Worm (Caenorhabditis elegans): ENCODE results near the gene sdz-9.

Gene sdz-9

DNA sequence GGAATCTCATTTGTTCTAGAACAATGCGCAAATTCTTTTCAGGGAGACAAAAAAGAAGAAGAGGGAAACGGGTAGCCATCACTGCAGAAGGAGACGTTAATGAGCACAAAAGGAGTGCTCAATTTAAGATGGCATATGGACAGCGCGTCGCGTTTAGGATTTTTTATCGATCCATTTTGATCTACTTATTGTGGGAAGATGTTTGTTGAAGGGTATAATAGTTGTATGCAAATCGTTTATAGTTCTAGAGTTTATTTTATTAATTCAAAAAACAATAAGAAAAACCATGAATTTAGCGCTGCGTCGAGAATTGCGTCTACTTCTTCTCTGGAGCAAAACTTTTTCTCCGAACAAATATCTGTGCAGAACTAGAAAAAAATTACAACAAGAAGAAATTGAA, at the start of gene sdz-9:
sdz-9 (minus strand) TSS at position 101 of the 400 bp plus-strand sequence.
- TF ChIP-seq dao-5 (tag; optimal IDR thresholded peaks at IDR 0.05): no peak
- no peak for TF ChIP-seq him-1 (tag; optimal IDR thresholded peaks at IDR 0.05)

DNA sequence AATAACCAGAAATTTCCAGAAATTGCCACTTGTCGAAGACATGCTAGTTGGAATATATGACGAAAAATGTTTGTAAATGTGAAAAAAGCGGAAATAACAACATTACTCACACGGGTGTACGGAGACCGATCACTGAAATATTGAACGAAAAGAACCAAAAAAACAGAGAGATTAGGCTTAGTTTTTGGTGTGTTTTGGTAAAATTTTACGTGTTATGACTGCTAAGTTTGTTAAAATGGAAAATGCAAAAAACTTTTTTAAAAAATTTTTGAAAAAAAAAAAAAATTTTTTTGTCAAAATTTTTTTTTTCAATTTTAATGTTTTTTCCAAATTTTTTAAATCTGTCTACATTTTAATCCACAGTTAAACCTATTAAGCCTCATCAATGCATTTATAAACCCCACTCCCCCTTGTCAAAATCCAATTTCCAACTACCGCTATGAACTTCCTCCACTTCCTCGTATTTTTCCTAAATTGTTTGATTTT, 49.0 kb upstream of the sdz-9 start, which contains the start of the genes fut-4 and K12H6.10:
fut-4 (minus strand) TSS at position 101 of the 486 bp plus-strand sequence.
K12H6.10 (plus strand) TSS at position 436 of the 486 bp plus-strand sequence.
- TF ChIP-seq him-1 (tag; optimal IDR thresholded peaks at IDR 0.05) (no peak), W03F9.2 (tag; optimal IDR thresholded peaks at IDR 0.05) (no peak), dao-5 (tag; optimal IDR thresholded peaks at IDR 0.05) (no peak)

DNA sequence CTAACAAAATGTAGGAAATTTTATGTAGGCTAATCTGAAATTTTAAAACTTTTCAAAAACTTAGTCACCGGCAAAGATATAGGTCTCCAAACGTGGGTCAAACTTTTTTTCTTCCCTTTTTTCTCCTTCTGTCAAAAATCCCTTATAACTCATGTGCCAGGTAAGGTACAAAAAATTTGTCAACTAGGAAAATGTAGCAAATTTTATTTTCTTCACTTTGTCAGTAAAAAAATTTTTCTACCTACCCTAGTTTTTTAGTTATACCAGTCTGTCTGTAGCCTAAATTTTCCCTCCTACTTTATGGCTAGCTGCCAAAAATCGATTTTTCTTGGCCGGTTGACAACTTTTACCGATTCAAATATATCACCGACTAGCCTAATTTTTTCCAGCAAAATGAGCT, 43.2 kb upstream of the sdz-9 start, which contains the start of gene set-13:
set-13 (plus strand) TSS at position 301 of the 400 bp plus-strand sequence.
- no peak for TF ChIP-seq dao-5 (tag; optimal IDR thresholded peaks at IDR 0.05)
- TF ChIP-seq him-1 (tag; optimal IDR thresholded peaks at IDR 0.05): no peak
- no peak for TF ChIP-seq W03F9.2 (tag; optimal IDR thresholded peaks at IDR 0.05)

ce11 chrII:2815444-2815843, 42.0 kb upstream of the sdz-9 start, which contains the start of gene K12H6.2:
TSS of gene K12H6.2 (minus strand) at chrII:2815544.
- TF ChIP-seq dao-5 (tag; optimal IDR thresholded peaks at IDR 0.05) (no peak), him-1 (tag; optimal IDR thresholded peaks at IDR 0.05) (no peak), W03F9.2 (tag; optimal IDR thresholded peaks at IDR 0.05) (no peak)

DNA sequence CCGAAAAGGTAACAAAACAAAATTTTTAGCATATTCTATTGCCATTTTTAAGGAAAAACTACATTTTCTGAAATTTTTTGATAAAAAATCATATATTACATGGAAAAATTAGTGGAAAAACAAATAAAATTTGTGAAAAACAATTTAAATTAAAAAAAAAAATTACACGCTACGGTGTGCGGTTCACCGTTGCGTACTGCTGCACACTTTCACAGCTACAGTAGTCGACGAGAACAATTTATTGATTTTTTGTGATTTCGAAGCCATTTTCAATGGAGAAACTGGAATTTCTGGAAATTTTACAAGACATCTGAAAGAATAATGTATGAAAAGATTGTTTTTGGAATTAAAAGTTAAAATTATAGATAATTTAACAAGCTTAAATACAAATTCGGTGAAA, 41.6 kb upstream of the sdz-9 start:
- no peak for TF ChIP-seq W03F9.2 (tag; optimal IDR thresholded peaks at IDR 0.05)
- TF ChIP-seq dao-5 (tag; optimal IDR thresholded peaks at IDR 0.05): no peak
- TF ChIP-seq him-1 (tag; optimal IDR thresholded peaks at IDR 0.05): no peak

DNA sequence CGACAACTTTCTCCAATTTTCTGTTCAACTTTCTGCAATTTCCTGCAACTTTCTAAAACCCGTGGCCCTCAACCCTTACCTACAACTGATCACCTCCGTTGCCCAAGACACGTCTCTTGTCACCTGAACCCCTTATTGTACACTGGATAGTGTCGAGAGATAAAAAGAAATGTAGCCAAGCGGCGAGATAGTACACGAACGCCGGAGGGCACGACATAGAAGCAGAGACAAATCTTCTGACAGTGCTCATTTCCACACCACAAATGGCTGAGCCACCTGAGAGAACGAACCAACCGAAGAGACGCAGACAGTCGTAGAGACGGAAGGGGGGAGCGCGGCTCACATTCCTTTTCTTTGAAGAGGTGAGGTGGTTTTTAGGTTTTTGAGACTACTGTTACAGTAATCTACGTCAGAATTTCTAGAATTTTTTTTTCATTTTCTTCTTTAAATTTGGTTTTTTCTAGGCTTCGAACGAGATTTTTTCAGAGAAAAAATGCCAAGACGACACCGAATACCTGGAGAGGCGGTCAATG, 34.3 kb upstream of the sdz-9 start, which contains the start of gene K12H6.12:
K12H6.12 (plus strand) TSS at position 483 of the 533 bp plus-strand sequence.
- TF ChIP-seq W03F9.2 (tag; optimal IDR thresholded peaks at IDR 0.05): no peak
- TF ChIP-seq him-1 (tag; optimal IDR thresholded peaks at IDR 0.05): no peak

DNA sequence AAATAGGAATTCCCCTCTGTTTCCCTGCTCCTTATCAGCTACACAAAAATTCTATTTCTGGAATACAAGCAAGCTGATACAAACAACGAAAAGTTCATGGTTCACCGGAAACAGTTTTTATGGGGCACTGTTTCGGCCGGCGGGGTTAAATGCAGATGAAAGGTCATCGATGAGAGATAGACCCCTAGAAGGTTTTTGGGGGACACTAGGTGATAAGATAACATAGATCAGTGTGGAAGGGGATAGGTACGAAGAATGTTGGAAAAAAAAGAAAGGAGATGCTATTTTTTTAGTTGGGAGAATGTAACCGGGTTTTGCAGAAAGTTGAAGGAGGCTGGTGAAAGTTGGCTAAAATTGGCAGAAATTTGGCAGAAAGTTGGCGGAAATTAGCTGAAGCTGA, 32.1 kb upstream of the sdz-9 start:
- TF ChIP-seq W03F9.2 (tag; optimal IDR thresholded peaks at IDR 0.05) (no peak), dao-5 (tag; optimal IDR thresholded peaks at IDR 0.05) (no peak), him-1 (tag; optimal IDR thresholded peaks at IDR 0.05) (no peak)

- TF ChIP-seq dao-5 (tag; optimal IDR thresholded peaks at IDR 0.05) (no peak), W03F9.2 (tag; optimal IDR thresholded peaks at IDR 0.05) (no peak), him-1 (tag; optimal IDR thresholded peaks at IDR 0.05) (no peak)
Observed at ce11 chrII:2804949-2805348, 31.5 kb upstream of the sdz-9 start.

DNA sequence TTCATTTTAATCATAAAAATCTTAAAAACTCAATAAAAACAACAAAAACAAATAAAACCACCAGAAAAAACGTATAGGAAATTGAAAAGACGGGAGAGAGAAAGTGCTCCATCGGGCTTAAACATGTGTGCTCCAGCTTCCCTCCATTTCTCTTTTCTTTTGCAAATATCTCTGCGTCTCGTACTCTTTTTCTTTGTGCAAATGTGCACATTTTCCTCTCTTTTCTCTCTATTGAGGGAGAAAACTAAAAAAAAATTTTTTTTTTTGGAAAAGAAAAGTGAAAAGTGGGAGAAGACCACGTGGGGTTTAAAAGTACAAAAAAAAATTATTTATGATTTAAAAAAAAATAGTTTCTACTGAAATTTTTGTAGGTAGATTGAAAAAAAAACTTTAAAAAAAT, 30.8 kb upstream of the sdz-9 start:
- TF ChIP-seq dao-5 (tag; optimal IDR thresholded peaks at IDR 0.05): no peak
- no peak for TF ChIP-seq him-1 (tag; optimal IDR thresholded peaks at IDR 0.05)
- TF ChIP-seq W03F9.2 (tag; optimal IDR thresholded peaks at IDR 0.05): no peak

ce11 chrII:2802804-2803586, 29.6 kb upstream of the sdz-9 start:
- TF ChIP-seq him-1 (tag; optimal IDR thresholded peaks at IDR 0.05) (no peak), W03F9.2 (tag; optimal IDR thresholded peaks at IDR 0.05) (no peak), dao-5 (tag; optimal IDR thresholded peaks at IDR 0.05) (no peak)

DNA sequence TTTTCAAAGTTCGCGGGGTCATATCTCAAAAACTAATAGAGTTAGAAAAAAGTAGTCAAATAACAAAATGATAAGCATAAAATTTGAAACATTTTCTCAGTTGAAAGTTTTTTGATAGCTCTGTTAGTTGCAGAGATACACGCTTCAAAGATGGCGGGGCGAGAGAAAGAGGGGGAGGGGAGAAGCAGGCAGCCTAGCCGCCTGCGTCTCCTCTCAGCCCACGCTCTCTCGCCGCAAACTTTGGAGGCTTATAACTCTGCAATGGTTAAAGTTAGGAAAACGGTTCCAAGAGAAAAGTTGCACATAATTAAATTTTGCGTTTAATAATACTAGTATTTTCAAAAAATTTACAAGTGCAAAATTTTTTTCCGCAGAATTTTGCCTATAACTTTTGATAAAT, 28.3 kb upstream of the sdz-9 start:
- TF ChIP-seq dao-5 (tag; optimal IDR thresholded peaks at IDR 0.05) (no peak), him-1 (tag; optimal IDR thresholded peaks at IDR 0.05) (no peak), W03F9.2 (tag; optimal IDR thresholded peaks at IDR 0.05) (no peak)

DNA sequence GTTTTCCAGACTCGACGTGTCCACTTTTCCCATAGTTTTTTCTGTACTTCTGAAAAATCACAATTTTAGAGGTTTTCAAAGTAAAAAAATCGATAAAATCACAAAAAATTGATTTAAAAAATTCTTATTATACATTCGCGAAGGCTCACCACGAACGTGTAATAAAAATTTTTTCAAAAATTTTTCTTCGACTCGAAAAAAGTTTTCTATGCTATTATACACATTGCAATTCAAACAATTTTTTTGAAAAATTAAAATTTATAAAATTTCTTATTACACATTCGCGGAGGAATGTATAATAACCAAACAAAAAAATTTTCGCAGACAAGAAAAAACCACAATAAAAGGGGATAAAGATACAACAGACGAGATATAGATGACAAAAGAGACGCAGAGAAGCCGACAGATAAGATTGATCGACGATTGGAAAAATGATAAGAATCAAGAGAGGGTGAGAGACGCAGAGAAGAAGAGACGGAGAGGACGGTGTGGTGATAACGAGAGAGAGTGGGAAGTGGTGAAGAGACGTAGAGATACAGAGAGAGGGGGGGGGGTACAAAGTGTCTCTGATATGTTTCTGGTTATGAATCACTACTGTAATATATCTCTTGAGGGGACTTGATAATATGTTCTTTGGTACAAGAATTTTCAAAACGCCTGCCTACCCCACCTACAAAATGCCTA, 27.3 kb upstream of the sdz-9 start, which contains the start of gene nhr-119:
nhr-119 (minus strand) TSS at position 51 of the 684 bp plus-strand sequence.
- TF ChIP-seq dao-5 (tag; optimal IDR thresholded peaks at IDR 0.05) (no peak), him-1 (tag; optimal IDR thresholded peaks at IDR 0.05) (no peak), W03F9.2 (tag; optimal IDR thresholded peaks at IDR 0.05) (peak; percentile 38)

DNA sequence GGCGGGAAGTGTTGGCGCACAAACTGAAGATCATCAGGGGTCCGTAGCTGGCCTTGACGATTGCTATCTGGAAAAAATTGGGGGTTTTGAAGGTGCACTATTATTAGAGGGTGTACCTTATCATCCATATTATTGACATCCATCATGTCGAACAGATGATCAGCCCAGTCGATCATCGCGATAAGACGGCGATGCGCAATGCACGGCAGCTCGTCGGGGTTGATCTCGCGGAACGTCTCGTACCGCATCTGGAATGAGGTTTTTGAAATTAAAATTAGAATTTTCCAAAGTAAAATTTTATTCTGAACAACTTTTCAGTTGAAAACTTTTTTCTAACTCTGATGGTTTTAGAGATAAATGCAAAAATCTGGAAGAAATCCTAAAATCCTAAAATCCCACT, 24.5 kb upstream of the sdz-9 start:
- TF ChIP-seq W03F9.2 (tag; optimal IDR thresholded peaks at IDR 0.05) (no peak), dao-5 (tag; optimal IDR thresholded peaks at IDR 0.05) (no peak), him-1 (tag; optimal IDR thresholded peaks at IDR 0.05) (no peak)

DNA sequence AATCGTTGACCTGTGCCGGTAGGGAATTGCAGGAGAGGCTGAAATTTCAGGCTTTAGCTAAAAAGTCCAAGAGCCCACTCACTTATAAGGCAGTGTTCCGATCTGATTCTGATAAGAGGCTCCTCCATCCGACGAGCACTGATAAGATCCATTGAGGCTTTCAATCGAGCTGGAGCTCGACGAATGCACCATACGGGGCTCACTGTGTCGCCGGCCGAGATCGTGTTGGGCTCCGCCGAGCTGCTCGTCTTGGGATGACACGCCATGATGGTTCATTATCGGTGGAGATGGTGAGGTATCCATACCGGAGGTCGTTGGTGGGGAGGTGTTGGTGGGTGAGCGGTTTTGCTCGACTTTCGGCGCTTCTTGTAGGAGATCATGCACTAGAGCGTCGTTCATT, 23.0 kb upstream of the sdz-9 start:
- TF ChIP-seq W03F9.2 (tag; optimal IDR thresholded peaks at IDR 0.05) (no peak), him-1 (tag; optimal IDR thresholded peaks at IDR 0.05) (no peak), dao-5 (tag; optimal IDR thresholded peaks at IDR 0.05) (no peak)

Measured in whole organism, L4/young adult.